Worm (Caenorhabditis elegans) whole organism, L2 larva: ENCODE measurements around the gene K03B4.9.

Experiments
- egl-27 ChIP-seq: sonication (generic microtip); optimal IDR thresholded peaks from 3 replicates; lab custom pipeline; 2017; ENCODE audit warnings: missing biosample characterization, missing genetic modification reagents, missing genetic modification characterization
- snpc-4 ChIP-seq: fragments of 150-350 bp; optimal IDR thresholded peaks from 2 replicates; lab custom pipeline; 2014; ENCODE audit warnings: missing biosample characterization, missing genetic modification characterization
- unc-62 ChIP-seq: fragments of 150-350 bp; optimal IDR thresholded peaks from 2 replicates; lab custom pipeline; 2014; ENCODE audit warnings: missing biosample characterization, missing genetic modification reagents, missing genetic modification characterization

- no peak for TF ChIP-seq egl-27 (tag; lab: Kevin White, UChicago)
- TF ChIP-seq unc-62 (GFP tag; lab: Kevin White, UChicago), result no peak
- TF ChIP-seq snpc-4 (tag; lab: Kevin White, UChicago), result no peak
Observed at ce11 chrV:4676812-4677211, 4.4 kb upstream of the K03B4.9 start.
